Worm (Caenorhabditis elegans) whole organism, L4/young adult: Measurements from ENCODE around the gene fubl-3.
A peak's percentile ranks its signal among the peaks of the same experiment; 100 is the strongest.

Source experiments
- W03F9.2 ChIP-seq: fragments of 150-350 bp; optimal IDR thresholded peaks from 2 replicates; lab custom pipeline; 2014; ENCODE audit warnings: missing biosample characterization, missing genetic modification characterization
- dao-5 ChIP-seq: sonication (generic microtip); optimal IDR thresholded peaks from 2 replicates; lab custom pipeline; 2016; ENCODE audit warnings: missing genotype, missing genetic modification characterization, moderate library complexity, missing compliant biosample characterization
- him-1 ChIP-seq: sonication (generic microtip); optimal IDR thresholded peaks from 2 replicates; lab custom pipeline; 2016; ENCODE audit warnings: missing genotype, missing genetic modification reagents, missing genetic modification characterization, missing compliant biosample characterization

The fubl-3 gene

DNA sequence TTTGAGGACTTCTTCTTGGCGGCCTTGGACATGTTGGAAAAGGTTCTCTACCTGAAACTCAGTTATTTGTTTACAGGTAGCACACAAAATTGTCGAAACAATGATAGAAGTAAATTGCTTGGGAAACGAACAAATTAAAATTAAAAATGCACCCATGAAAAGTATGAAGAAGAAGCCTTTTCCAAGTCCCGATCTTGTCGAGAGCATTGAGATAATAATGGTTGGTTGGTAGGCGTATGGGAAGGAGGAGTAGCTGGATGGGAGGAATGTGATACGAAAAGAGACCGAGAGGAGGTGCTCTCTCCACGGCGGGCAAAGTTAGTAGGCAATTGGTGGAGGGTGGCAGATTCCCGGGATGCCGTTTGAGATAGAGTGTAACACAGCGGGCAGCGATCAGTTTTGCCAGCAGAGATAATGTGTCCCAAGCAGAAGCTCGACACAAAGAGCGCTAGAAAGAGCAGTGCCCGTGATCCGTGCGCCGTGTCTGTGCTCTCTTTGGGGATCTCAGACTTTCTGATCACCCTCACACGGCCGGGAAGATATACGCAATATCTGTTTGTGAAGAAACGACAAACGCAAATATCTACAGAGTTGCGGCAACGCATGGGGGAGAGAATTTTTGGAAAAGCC is 22.4 kb downstream of the fubl-3 start, which contains the start of gene mlc-2:
Gene mlc-2 (minus strand): TSS at position 51 of the 630 bp plus-strand sequence.
- TF ChIP-seq dao-5 (tag; lab: Kevin White, UChicago) (no peak), W03F9.2 (no peak), him-1 (tag; lab: Kevin White, UChicago) (no peak)

- TF ChIP-seq dao-5 (tag; lab: Kevin White, UChicago), result no peak
- no peak for TF ChIP-seq W03F9.2
- no peak for TF ChIP-seq him-1 (tag; lab: Kevin White, UChicago)
These were observed 24.6 kb downstream of the fubl-3 start, which contains the start of gene mlc-1 for ce11 chrX:17458887-17459286. Gene mlc-1 (plus strand): TSS chrX:17459210.

DNA sequence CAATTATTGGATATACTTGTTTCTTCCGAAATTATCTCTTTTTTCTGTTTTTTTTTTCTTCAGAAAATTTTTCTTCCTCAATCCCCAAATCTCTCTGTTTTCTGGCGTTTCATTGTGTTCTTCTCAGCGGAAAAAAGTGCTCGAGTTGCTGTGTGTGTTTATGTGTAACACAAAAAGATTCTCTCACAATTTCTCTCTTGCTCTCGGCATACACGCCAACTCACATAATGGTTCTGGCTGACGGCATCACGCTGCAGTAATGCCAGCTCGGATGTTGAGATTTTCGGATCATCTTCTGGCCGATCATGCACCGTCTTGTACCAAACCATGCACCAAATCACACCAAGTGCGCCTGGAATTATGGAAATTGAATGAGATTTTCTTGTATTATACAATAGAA is 27.7 kb downstream of the fubl-3 start:
- no peak for TF ChIP-seq dao-5 (tag; lab: Kevin White, UChicago)
- no peak for TF ChIP-seq W03F9.2
- no peak for TF ChIP-seq him-1 (tag; lab: Kevin White, UChicago)

DNA sequence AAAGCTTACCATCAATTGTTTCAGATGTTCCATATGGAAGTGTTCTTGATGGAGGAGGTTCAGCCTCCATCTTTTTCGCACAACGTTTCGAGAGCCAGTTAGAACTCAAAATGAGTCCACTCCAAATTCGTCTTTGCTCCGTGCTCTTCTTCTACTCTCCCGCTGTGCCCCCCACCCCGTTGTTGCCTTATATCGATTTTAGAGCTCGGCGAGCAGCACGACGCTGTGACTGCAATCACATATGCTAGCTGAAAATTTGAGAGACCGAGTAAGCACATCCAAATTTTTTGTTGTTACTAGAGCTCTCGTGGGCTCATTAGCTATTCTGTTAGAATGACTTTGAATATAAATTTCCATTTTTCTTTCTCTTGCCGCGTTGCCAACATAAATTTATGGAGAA is 30.6 kb downstream of the fubl-3 start, which contains the start of gene slc-17.1:
Gene slc-17.1 (minus strand): TSS at position 101 of the 400 bp plus-strand sequence.
- TF ChIP-seq W03F9.2 (no peak), dao-5 (tag; lab: Kevin White, UChicago) (no peak), him-1 (tag; lab: Kevin White, UChicago) (no peak)

DNA sequence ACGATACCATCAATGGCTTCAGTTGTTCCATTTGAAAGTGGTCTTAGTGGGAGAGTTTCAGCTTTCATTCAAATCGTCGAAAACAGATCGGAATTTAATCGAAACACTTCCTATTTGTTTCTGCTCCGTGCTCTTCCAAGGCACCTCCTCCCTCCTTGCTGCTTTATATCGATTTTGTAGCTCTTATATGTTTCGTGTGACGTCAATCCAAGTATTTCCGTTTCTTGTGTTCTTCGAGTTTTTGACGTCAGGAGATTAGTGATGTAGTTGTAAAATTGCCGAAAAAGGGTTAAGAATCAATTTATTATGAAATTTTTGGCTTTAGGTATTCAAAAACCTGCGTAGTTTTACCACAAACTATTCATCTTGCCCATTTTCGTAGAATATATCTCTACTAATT is 32.4 kb downstream of the fubl-3 start, which contains the start of gene ZK54.3:
Gene ZK54.3 (minus strand): TSS at position 391 of the 400 bp plus-strand sequence.
- no peak for TF ChIP-seq W03F9.2
- no peak for TF ChIP-seq dao-5 (tag; lab: Kevin White, UChicago)
- peak; percentile 29 for TF ChIP-seq him-1 (tag; lab: Kevin White, UChicago)

DNA sequence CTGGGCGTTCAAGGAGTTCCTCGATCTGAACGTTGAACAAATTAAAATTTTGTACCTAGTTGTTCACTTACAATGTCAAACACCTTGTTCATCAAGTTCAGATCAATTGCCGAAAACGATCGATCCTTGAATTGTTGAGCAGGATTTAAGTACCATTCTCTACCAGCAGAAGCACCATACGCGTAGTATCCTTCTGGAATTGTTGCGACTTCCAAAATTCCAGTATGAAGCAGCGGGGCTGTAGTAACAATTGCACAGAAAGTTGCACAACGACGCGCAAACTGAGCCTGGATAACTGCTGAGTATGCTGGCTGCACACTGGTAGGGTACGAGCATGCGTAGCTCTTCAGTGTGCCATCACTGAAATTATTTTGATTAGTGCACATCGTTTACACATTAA is 34.2 kb downstream of the fubl-3 start:
- TF ChIP-seq dao-5 (tag; lab: Kevin White, UChicago), result no peak
- no peak for TF ChIP-seq W03F9.2
- no peak for TF ChIP-seq him-1 (tag; lab: Kevin White, UChicago)

DNA sequence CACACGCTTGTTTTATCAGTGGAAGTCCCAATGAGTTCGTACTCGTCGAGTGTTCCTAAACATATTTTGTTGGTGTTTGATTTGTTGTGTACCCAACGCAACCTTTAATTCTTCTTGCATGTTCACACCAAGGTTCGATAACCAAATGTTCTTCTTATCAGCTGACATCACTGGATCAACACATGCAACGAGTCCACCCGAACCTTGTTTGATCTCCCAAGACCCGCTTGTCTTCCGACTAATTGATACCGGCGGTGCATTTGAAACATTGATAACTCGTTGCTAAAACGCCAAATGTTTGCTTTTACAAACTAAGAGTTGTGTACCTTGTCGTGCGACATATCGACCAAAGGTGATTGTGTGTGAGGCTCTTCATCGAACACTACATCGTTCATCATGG is 37.5 kb downstream of the fubl-3 start:
- TF ChIP-seq him-1 (tag; lab: Kevin White, UChicago), result no peak
- no peak for TF ChIP-seq dao-5 (tag; lab: Kevin White, UChicago)
- no peak for TF ChIP-seq W03F9.2

- TF ChIP-seq him-1 (tag; lab: Kevin White, UChicago), result no peak
- TF ChIP-seq W03F9.2, result no peak
- TF ChIP-seq dao-5 (tag; lab: Kevin White, UChicago), result no peak
These were observed 38.7 kb downstream of the fubl-3 start for ce11 chrX:17472917-17473316.

DNA sequence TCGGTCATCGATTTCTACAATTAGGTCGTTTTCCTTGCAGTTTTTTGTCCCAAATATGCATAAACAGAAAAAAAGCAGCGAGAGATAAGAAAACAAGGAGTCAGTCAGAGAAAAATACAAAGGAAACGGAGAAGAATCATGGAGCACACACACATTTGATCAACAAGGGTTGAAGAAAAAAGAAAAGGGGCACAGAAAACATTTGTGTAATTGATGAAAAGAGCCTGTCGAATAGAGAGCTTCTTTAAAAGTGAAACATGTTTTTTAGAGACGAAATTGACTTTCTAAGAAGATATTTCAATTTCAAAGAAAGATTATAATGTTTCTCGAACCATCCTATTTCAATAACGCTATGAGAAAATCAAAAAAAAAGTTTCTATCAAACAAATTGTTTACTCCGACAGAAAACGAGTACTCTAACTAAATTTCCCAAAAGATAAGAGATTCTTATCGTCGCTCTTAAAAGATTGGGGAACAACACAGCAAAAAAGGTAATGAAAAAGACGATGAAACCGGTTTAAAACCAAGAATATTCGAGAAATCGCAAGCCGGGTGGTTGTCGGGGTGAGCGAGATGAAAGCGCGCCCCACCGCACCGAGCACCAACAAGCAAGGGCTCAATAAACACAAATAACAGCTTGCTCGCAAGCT is 40.4 kb downstream of the fubl-3 start, which contains the start of gene tps-1:
Gene tps-1 (minus strand): TSS at position 14 of the 650 bp plus-strand sequence.
- TF ChIP-seq dao-5 (tag; lab: Kevin White, UChicago) (no peak), him-1 (tag; lab: Kevin White, UChicago) (no peak), W03F9.2 (no peak)

- TF ChIP-seq dao-5 (tag; lab: Kevin White, UChicago), result no peak
- no peak for TF ChIP-seq W03F9.2
- no peak for TF ChIP-seq him-1 (tag; lab: Kevin White, UChicago)
These were observed 41.7 kb downstream of the fubl-3 start for ce11 chrX:17475974-17476373.

ce11 chrX:17478677-17479076 is 44.4 kb downstream of the fubl-3 start:
- no peak for TF ChIP-seq him-1 (tag; lab: Kevin White, UChicago)
- TF ChIP-seq W03F9.2, result no peak
- no peak for TF ChIP-seq dao-5 (tag; lab: Kevin White, UChicago)

DNA sequence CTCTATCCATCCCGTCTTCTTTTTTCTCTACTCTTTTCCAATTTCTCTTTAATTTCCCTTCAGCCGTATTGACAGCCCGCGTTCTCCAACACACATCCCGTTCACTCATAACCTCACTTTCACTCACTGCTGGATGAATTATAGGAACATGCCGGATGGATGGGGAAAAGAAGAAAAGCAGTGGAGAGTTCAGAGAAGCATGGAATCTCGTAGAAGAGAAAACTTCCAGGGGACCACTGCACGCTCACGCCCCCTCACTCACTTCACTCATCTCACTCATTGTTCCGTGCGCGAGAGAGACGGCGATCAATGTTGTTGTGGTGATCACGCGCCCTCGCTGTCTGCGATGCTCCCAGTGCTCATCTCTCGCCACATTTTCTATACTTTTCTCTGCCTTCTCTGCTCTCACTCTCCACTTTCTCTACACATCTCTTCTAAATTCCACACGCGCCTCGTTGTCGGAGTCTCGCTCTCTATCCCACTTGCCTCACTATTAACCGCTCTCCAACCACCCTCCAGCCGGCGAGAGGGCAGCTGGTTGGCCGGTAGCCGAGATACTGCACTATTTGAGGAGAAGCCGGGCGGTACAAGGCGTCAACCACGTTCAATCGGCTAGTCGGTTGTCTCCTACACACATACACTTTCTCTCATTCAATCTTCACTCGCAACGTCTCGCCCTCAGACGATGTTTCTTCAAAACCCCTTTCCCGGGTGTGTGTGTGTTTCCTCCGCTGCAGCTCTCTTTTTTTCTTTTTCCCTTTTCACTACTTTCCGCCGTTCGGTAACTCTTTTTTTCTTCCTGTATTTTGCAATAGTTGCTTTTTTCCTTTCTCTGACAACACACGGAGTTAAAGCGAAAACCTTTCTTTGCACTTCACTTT is 45.7 kb downstream of the fubl-3 start:
- TF ChIP-seq dao-5 (tag; lab: Kevin White, UChicago) (no peak), him-1 (tag; lab: Kevin White, UChicago) (peak; percentile 96), W03F9.2 (no peak)

DNA sequence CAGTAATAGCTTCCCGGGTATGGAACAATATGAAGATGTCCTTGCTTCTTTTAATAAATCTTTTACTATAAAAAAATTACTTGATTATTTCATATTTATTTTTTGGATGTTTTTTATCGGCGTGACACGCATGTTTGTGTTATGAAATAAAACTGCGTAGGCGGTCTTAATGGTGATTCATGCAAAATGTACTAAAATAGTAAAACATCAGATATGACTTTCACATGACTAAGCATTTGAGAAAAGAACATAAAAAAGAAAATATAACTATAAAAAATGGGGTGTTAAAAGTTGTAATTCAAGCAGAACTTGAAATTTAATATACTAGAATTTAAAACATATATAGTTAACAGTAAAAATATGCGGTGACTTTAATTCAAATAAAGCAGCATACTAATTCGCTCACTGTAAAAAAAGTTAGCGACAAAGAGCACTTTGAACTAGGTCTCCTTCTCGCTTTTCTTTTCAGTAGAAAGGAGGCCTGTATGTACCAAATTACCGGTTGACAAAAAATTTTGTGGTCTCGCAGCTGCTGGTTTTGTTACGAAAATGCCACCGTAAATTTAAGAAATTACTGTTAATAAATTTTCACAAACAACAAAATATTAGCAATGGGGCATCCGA is 47.8 kb downstream of the fubl-3 start:
- TF ChIP-seq W03F9.2, result no peak
- TF ChIP-seq dao-5 (tag; lab: Kevin White, UChicago), result no peak
- no peak for TF ChIP-seq him-1 (tag; lab: Kevin White, UChicago)
